Worm (Caenorhabditis elegans): ENCODE data around the gene C33D3.3.

ce11 chrX:10534625-10535244, 49.6 kb downstream of the C33D3.3 start:
- TF ChIP-seq fos-1 (tag; optimal IDR thresholded peaks at IDR 0.05) = no peak
- TF ChIP-seq nhr-77 (tag; optimal IDR thresholded peaks at IDR 0.05) = no peak
- no peak for TF ChIP-seq ZK546.5 (tag; optimal IDR thresholded peaks at IDR 0.05)
- no peak for TF ChIP-seq nhr-23 (tag; optimal IDR thresholded peaks at IDR 0.05)
- TF ChIP-seq unc-39 (tag; optimal IDR thresholded peaks at IDR 0.05) = no peak
- TF ChIP-seq R02D3.7 (tag; optimal IDR thresholded peaks at IDR 0.05) = no peak

All from whole organism, L2 larva.